Fruit fly (Drosophila melanogaster) whole organism, embryonic: Measurements from ENCODE around the gene Nep6.

Experiments used
- Antp ChIP-seq: fragments of 200-800 bp; sonication (Bioruptor generic); optimal IDR thresholded peaks from 3 replicates; lab custom pipeline; 2016; ENCODE audit warnings: missing biosample characterization, missing genetic modification characterization
- CG10565 ChIP-seq: fragments of 200-800 bp; sonication (Bioruptor generic); optimal IDR thresholded peaks from 3 replicates; lab custom pipeline; 2016; ENCODE audit warnings: missing biosample characterization, mild to moderate bottlenecking, missing genetic modification characterization
- CG10959 ChIP-seq: fragments of 200-800 bp; sonication (Bioruptor generic); IDR thresholded peaks from 2 replicates; pipeline ENCODE4 v1.3.6; 2022; ENCODE audit warnings: missing biosample characterization, missing genetic modification characterization
- CG11560 ChIP-seq: fragments of 200-800 bp; sonication (Bioruptor generic); IDR thresholded peaks from 3 replicates; pipeline ENCODE4 v1.3.6; 2022; ENCODE audit warnings: missing biosample characterization, missing genetic modification characterization
- CG12942 ChIP-seq: fragments of 200-800 bp; sonication (Bioruptor generic); optimal IDR thresholded peaks from 3 replicates; lab custom pipeline; 2016; ENCODE audit warnings: missing biosample characterization, missing genetic modification characterization
- CG13287 ChIP-seq: fragments of 200-800 bp; sonication (Bioruptor generic); IDR thresholded peaks from 2 replicates; pipeline ENCODE4 v1.3.6; 2022; ENCODE audit warnings: missing biosample characterization, missing genetic modification characterization; ENCODE audit not compliant: partially characterized antibody
- CG1832 ChIP-seq: fragments of 200-800 bp; sonication (Bioruptor generic); optimal IDR thresholded peaks from 2 replicates; lab custom pipeline; 2017; ENCODE audit warnings: missing biosample characterization, mild to moderate bottlenecking, missing genetic modification characterization, inconsistent platforms
- CG2202 ChIP-seq: fragments of 200-800 bp; sonication (Bioruptor generic); optimal IDR thresholded peaks from 2 replicates; lab custom pipeline; 2018; ENCODE audit warnings: missing biosample characterization, mild to moderate bottlenecking, missing genetic modification characterization
- CG2712 ChIP-seq: fragments of 200-800 bp; optimal IDR thresholded peaks from 3 replicates; lab custom pipeline; 2019; ENCODE audit warnings: missing biosample characterization, mild to moderate bottlenecking, missing genetic modification characterization, moderate library complexity
- CG31224 ChIP-seq: fragments of 200-800 bp; sonication (Bioruptor generic); IDR thresholded peaks from 2 replicates; pipeline ENCODE4 v1.3.6; 2022; ENCODE audit warnings: missing biosample characterization, missing genetic modification characterization
- CG32767 ChIP-seq: fragments of 200-800 bp; sonication (Bioruptor generic); IDR thresholded peaks from 2 replicates; pipeline ENCODE4 v1.3.6; 2022; ENCODE audit warnings: missing biosample characterization, missing genetic modification characterization
- CG32772 ChIP-seq: fragments of 200-800 bp; sonication (Bioruptor generic); IDR thresholded peaks from 2 replicates; pipeline ENCODE4 v1.3.6; 2022; ENCODE audit warnings: missing biosample characterization, missing genetic modification characterization
- CG34224 ChIP-seq: fragments of 200-800 bp; sonication (Bioruptor generic); IDR thresholded peaks from 3 replicates; pipeline ENCODE4 v1.3.6; 2022; ENCODE audit warnings: missing biosample characterization, missing genetic modification characterization; ENCODE audit not compliant: partially characterized antibody
- CG4282 ChIP-seq: fragments of 200-800 bp; sonication (Bioruptor generic); optimal IDR thresholded peaks from 2 replicates; lab custom pipeline; 2016; ENCODE audit warnings: missing biosample characterization, missing genetic modification characterization
- CG6813 ChIP-seq: fragments of 200-800 bp; sonication (Bioruptor generic); optimal IDR thresholded peaks from 2 replicates; lab custom pipeline; 2017; ENCODE audit warnings: missing biosample characterization, missing genetic modification characterization, mild to moderate bottlenecking, moderate library complexity, missing genetic modification reagents
- CG7963 ChIP-seq: fragments of 200-800 bp; sonication (Bioruptor generic); IDR thresholded peaks from 3 replicates; pipeline ENCODE4 v1.3.6; 2022; ENCODE audit warnings: missing biosample characterization, missing genetic modification characterization; ENCODE audit not compliant: partially characterized antibody
- CG8359 ChIP-seq: fragments of 200-800 bp; sonication (Bioruptor generic); optimal IDR thresholded peaks from 2 replicates; lab custom pipeline; 2017; ENCODE audit warnings: missing biosample characterization, mild to moderate bottlenecking, missing genetic modification characterization, borderline replicate concordance
- CG8765 ChIP-seq: fragments of 200-800 bp; sonication (Bioruptor generic); IDR thresholded peaks from 2 replicates; pipeline ENCODE4 v1.3.6; 2022; ENCODE audit warnings: missing biosample characterization, missing genetic modification characterization
- CG9437 ChIP-seq: fragments of 200-800 bp; sonication (Bioruptor generic); optimal IDR thresholded peaks from 2 replicates; lab custom pipeline; 2018; ENCODE audit warnings: missing biosample characterization, mild to moderate bottlenecking, missing genetic modification characterization
- CG9932 ChIP-seq: fragments of 200-800 bp; sonication (Bioruptor generic); IDR thresholded peaks from 2 replicates; pipeline ENCODE4 v1.3.6; 2022; ENCODE audit warnings: missing biosample characterization, missing genetic modification characterization
- Chrac-16 ChIP-seq: fragments of 200-800 bp; sonication (Bioruptor generic); optimal IDR thresholded peaks from 3 replicates; lab custom pipeline; 2016; ENCODE audit warnings: missing biosample characterization, missing genetic modification characterization
- Dll ChIP-seq: fragments of 200-800 bp; sonication (Bioruptor generic); IDR thresholded peaks from 4 replicates; pipeline ENCODE4 v1.3.6; 2022; ENCODE audit warnings: missing biosample characterization, missing genetic modification characterization; ENCODE audit not compliant: partially characterized antibody
- Ets65A ChIP-seq: fragments of 200-800 bp; sonication (Bioruptor generic); peaks from one replicate; lab custom pipeline; 2016; ENCODE audit warnings: missing biosample characterization, missing genetic modification characterization
- Hmr ChIP-seq: fragments of 200-800 bp; sonication (Bioruptor generic); optimal IDR thresholded peaks from 3 replicates; lab custom pipeline; 2017; ENCODE audit warnings: mild to moderate bottlenecking, missing biosample characterization, missing genetic modification reagents, missing genetic modification characterization
- Hmx ChIP-seq: fragments of 200-800 bp; sonication (Bioruptor generic); optimal IDR thresholded peaks from 2 replicates; lab custom pipeline; 2016; ENCODE audit warnings: missing biosample characterization, missing genetic modification characterization
- Hsf ChIP-seq: fragments of 200-800 bp; sonication (Bioruptor generic); optimal IDR thresholded peaks from 3 replicates; lab custom pipeline; 2016; ENCODE audit warnings: missing biosample characterization, missing genetic modification characterization
- Kr ChIP-seq: fragments of 200-800 bp; sonication (Bioruptor generic); optimal IDR thresholded peaks from 2 replicates; lab custom pipeline; 2017; ENCODE audit warnings: missing biosample characterization, mild to moderate bottlenecking, missing genetic modification characterization
- Mad ChIP-seq: fragments of 200-800 bp; sonication (Bioruptor generic); optimal IDR thresholded peaks from 2 replicates; lab custom pipeline; 2016; ENCODE audit warnings: missing biosample characterization, missing genetic modification characterization
- Spps ChIP-seq: fragments of 200-800 bp; sonication (Bioruptor generic); optimal IDR thresholded peaks from 2 replicates; lab custom pipeline; 2018; ENCODE audit warnings: missing biosample characterization, mild to moderate bottlenecking, missing genetic modification characterization
- Tbp ChIP-seq: fragments of >200 bp; optimal IDR thresholded peaks from 2 replicates; lab custom pipeline; 2018; ENCODE audit warnings: missing biosample characterization, missing genetic modification characterization
- Vsx1 ChIP-seq: fragments of 200-800 bp; sonication (Bioruptor generic); optimal IDR thresholded peaks from 2 replicates; lab custom pipeline; 2017; ENCODE audit warnings: missing biosample characterization, mild to moderate bottlenecking, missing genetic modification characterization, missing genetic modification reagents
- YL-1 ChIP-seq: fragments of 200-800 bp; sonication (Bioruptor generic); optimal IDR thresholded peaks from 3 replicates; lab custom pipeline; 2017; ENCODE audit warnings: missing biosample characterization, mild to moderate bottlenecking, missing genetic modification characterization
- ab ChIP-seq: fragments of 200-800 bp; sonication (Bioruptor generic); optimal IDR thresholded peaks from 2 replicates; lab custom pipeline; 2016; ENCODE audit warnings: missing biosample characterization, missing genetic modification characterization
- bab2 ChIP-seq: fragments of 200-800 bp; sonication (Bioruptor generic); optimal IDR thresholded peaks from 2 replicates; lab custom pipeline; 2016; ENCODE audit warnings: missing biosample characterization, missing genetic modification characterization
- bbx ChIP-seq: fragments of 200-800 bp; sonication (Bioruptor generic); IDR thresholded peaks from 2 replicates; pipeline ENCODE4 v1.3.6; 2022; ENCODE audit warnings: missing biosample characterization, missing genetic modification characterization; ENCODE audit not compliant: partially characterized antibody
- chm ChIP-seq: fragments of 200-800 bp; sonication (Bioruptor generic); IDR thresholded peaks from 2 replicates; pipeline ENCODE4 v1.3.6; 2022; ENCODE audit warnings: missing biosample characterization, missing genetic modification characterization
- ci ChIP-seq: fragments of 200-800 bp; sonication (Bioruptor generic); IDR thresholded peaks from 3 replicates; pipeline ENCODE4 v1.3.6; 2022; ENCODE audit warnings: missing biosample characterization, missing genetic modification characterization
- dimm ChIP-seq: fragments of 200-800 bp; sonication (Bioruptor generic); IDR thresholded peaks from 2 replicates; pipeline ENCODE4 v1.3.6; 2022; ENCODE audit warnings: missing biosample characterization, missing genetic modification characterization
- dm ChIP-seq: fragments of 200-800 bp; sonication (Bioruptor generic); optimal IDR thresholded peaks from 3 replicates; lab custom pipeline; 2016; ENCODE audit warnings: missing biosample characterization, missing genetic modification characterization
- grau ChIP-seq: fragments of 200-800 bp; optimal IDR thresholded peaks from 3 replicates; lab custom pipeline; 2019; ENCODE audit warnings: missing biosample characterization, mild to moderate bottlenecking, missing genetic modification characterization, moderate library complexity
- ham ChIP-seq: fragments of 200-800 bp; sonication (Bioruptor generic); IDR thresholded peaks from 2 replicates; pipeline ENCODE4 v1.3.6; 2022; ENCODE audit warnings: missing biosample characterization, missing genetic modification characterization
- hb ChIP-seq: fragments of 200-800 bp; sonication (Bioruptor generic); IDR thresholded peaks from 3 replicates; pipeline ENCODE4 v1.3.6; 2022; ENCODE audit warnings: missing biosample characterization, missing genetic modification characterization; ENCODE audit not compliant: partially characterized antibody
- inv ChIP-seq: fragments of 200-800 bp; sonication (Bioruptor generic); IDR thresholded peaks from 2 replicates; pipeline ENCODE4 v1.3.6; 2022; ENCODE audit warnings: missing biosample characterization, missing genetic modification characterization; ENCODE audit not compliant: partially characterized antibody
- kah ChIP-seq: fragments of 200-800 bp; sonication (Bioruptor generic); optimal IDR thresholded peaks from 2 replicates; lab custom pipeline; 2018; ENCODE audit warnings: missing biosample characterization, mild to moderate bottlenecking, missing genetic modification characterization
- nom ChIP-seq: fragments of 200-800 bp; sonication (Bioruptor generic); optimal IDR thresholded peaks from 2 replicates; lab custom pipeline; 2017; ENCODE audit warnings: missing biosample characterization, missing genetic modification characterization, mild to moderate bottlenecking, moderate library complexity, missing genetic modification reagents
- pb ChIP-seq: fragments of 200-800 bp; sonication (Bioruptor generic); optimal IDR thresholded peaks from 3 replicates; lab custom pipeline; 2016; ENCODE audit warnings: missing biosample characterization, missing genetic modification characterization
- sens-2 ChIP-seq: fragments of 200-800 bp; sonication (Bioruptor generic); IDR thresholded peaks from 2 replicates; pipeline ENCODE4 v1.3.6; 2022; ENCODE audit warnings: missing biosample characterization, missing genetic modification characterization
- sima ChIP-seq: fragments of 200-800 bp; sonication (Bioruptor generic); optimal IDR thresholded peaks from 2 replicates; lab custom pipeline; 2016; ENCODE audit warnings: missing biosample characterization, missing genetic modification characterization
- sr ChIP-seq: fragments of 200-800 bp; sonication (Bioruptor generic); IDR thresholded peaks from 3 replicates; pipeline ENCODE4 v1.3.6; 2022; ENCODE audit warnings: missing biosample characterization, missing genetic modification characterization
- toy ChIP-seq: fragments of 200-800 bp; sonication (Bioruptor generic); IDR thresholded peaks from 2 replicates; pipeline ENCODE4 v1.3.6; 2022; ENCODE audit warnings: missing biosample characterization, missing genetic modification characterization

The Nep6 gene

dm6 chrX:12755600-12756373, 45.7 kb upstream of the Nep6 start (continued):
- TF ChIP-seq CG11560 (peak; percentile 70; the same call in 2 of the 3 replicates), CG32767 (GFP tag; lab: Robert Waterston, UW) (peak; percentile 58; the same call in 1 of the 2 replicates), bab2 (GFP tag; lab: Kevin White, UChicago) (no peak), bbx (GFP tag; lab: Robert Waterston, UW) (no peak), Hmx (peak; percentile 17), ab (GFP tag; lab: Kevin White, UChicago) (peak; percentile 59), toy (GFP tag; lab: Robert Waterston, UW) (no peak), Mad (GFP tag; lab: Kevin White, UChicago) (peak; percentile 68), hb (GFP tag; lab: Robert Waterston, UW) (no peak), Dll (GFP tag; lab: Robert Waterston, UW) (no peak), Hmr (peak; percentile 88), inv (GFP tag; lab: Robert Waterston, UW) (no peak), pb (GFP tag; lab: Kevin White, UChicago) (no peak), sima (GFP tag; lab: Kevin White, UChicago) (no peak), CG8359 (GFP tag; lab: Kevin White, UChicago) (no peak), ci (GFP tag; lab: Robert Waterston, UW) (peak; percentile 44; the same call in 2 of the 3 replicates), CG1832 (GFP tag; lab: Kevin White, UChicago) (no peak), Ets65A (GFP tag; lab: Kevin White, UChicago) (peak; percentile 95), CG8765 (no peak), Kr (GFP tag; lab: Kevin White, UChicago) (no peak), CG10565 (no peak), CG13287 (no peak), kah (GFP tag; lab: Kevin White, UChicago) (no peak), sens-2 (GFP tag; lab: Robert Waterston, UW) (no peak), CG32772 (GFP tag; lab: Robert Waterston, UW) (peak; percentile 65), Spps (tag; lab: Kevin White, UChicago) (no peak), Chrac-16 (GFP tag; lab: Kevin White, UChicago) (peak; percentile 66), CG9932 (GFP tag; lab: Robert Waterston, UW) (peak; percentile 88), chm (GFP tag; lab: Robert Waterston, UW) (no peak), grau (tag; lab: Kevin White, UChicago) (peak; percentile 88), CG34224 (GFP tag; lab: Robert Waterston, UW) (no peak), Hsf (peak; percentile 68), CG2712 (tag; lab: Kevin White, UChicago) (peak; percentile 76), dm (GFP tag; lab: Kevin White, UChicago) (peak; percentile 16), Vsx1 (GFP tag; lab: Kevin White, UChicago) (peak; percentile 69), sr (GFP tag; lab: Robert Waterston, UW) (no peak; the same call in 2 of the 3 replicates), CG9437 (GFP tag; lab: Kevin White, UChicago) (peak; percentile 83), CG4282 (peak; percentile 6), CG10959 (GFP tag; lab: Robert Waterston, UW) (no peak), CG12942 (no peak), CG7963 (GFP tag; lab: Robert Waterston, UW) (no peak), Antp (GFP tag; lab: Kevin White, UChicago) (peak; percentile 52), ham (peak; percentile 70; the same call in 1 of the 2 replicates), Tbp (GFP tag; lab: Kevin White, UChicago) (no peak), CG31224 (peak; percentile 80), CG6813 (GFP tag; lab: Kevin White, UChicago) (peak; percentile 33), nom (GFP tag; lab: Kevin White, UChicago) (no peak), dimm (no peak), YL-1 (GFP tag; lab: Kevin White, UChicago) (no peak), CG2202 (no peak)
